Worm (Caenorhabditis elegans) whole organism, L1 larva: ENCODE measurements around the gene C27B7.9.

ENCODE experiments used
- C04F5.9 ChIP-seq: sonication (generic microtip); optimal IDR thresholded peaks from 2 replicates; lab custom pipeline; 2016; ENCODE audit warnings: missing genetic modification characterization, missing compliant biosample characterization
- C16A3.4 ChIP-seq: fragments of 150-350 bp; optimal IDR thresholded peaks from 2 replicates; lab custom pipeline; 2014; ENCODE audit warnings: missing biosample characterization, missing genetic modification characterization
- F16B12.6 ChIP-seq: fragments of 150-350 bp; optimal IDR thresholded peaks from 2 replicates; lab custom pipeline; 2014; ENCODE audit warnings: missing biosample characterization, missing genetic modification characterization
- Y116A8C.19 ChIP-seq: sonication (generic microtip); optimal IDR thresholded peaks from 2 replicates; lab custom pipeline; 2016; ENCODE audit warnings: missing compliant biosample characterization, missing genetic modification characterization, borderline replicate concordance
- aha-1 ChIP-seq: fragments of 150-350 bp; optimal IDR thresholded peaks from 2 replicates; lab custom pipeline; 2014; ENCODE audit warnings: missing biosample characterization, missing genetic modification characterization
- alr-1 ChIP-seq: fragments of 200-800 bp; sonication (Bioruptor generic); optimal IDR thresholded peaks from 2 replicates; lab custom pipeline; 2018; ENCODE audit warnings: borderline replicate concordance, mild to moderate bottlenecking, missing genetic modification characterization, missing compliant biosample characterization
- ama-1 ChIP-seq: fragments of 150-350 bp; optimal IDR thresholded peaks from 2 replicates; lab custom pipeline; 2014
- blmp-1 ChIP-seq: fragments of 150-350 bp; optimal IDR thresholded peaks from 2 replicates; lab custom pipeline; 2014; ENCODE audit warnings: missing biosample characterization, missing genetic modification characterization
- ceh-63 ChIP-seq: fragments of 200-800 bp; sonication (Bioruptor generic); optimal IDR thresholded peaks from 2 replicates; lab custom pipeline; 2018; ENCODE audit warnings: mild to moderate bottlenecking, missing genetic modification characterization, missing compliant biosample characterization
- ceh-8 ChIP-seq: fragments of 200-800 bp; sonication (Bioruptor generic); optimal IDR thresholded peaks from 2 replicates; lab custom pipeline; 2018; ENCODE audit warnings: mild to moderate bottlenecking, missing genetic modification characterization, moderate library complexity, missing compliant biosample characterization
- ceh-90 ChIP-seq: sonication (generic microtip); optimal IDR thresholded peaks from 2 replicates; lab custom pipeline; 2016; ENCODE audit warnings: missing genetic modification characterization, missing compliant biosample characterization
- dpl-1 ChIP-seq, 3 experiments: fragments of 150-350 bp in 2 of 3; sonication (generic microtip) in 1 of 3; optimal IDR thresholded peaks; 2 replicates each; lab custom pipeline; 2014 to 2017; ENCODE audit warnings: missing biosample characterization in 3 of 3, missing genetic modification characterization in 3 of 3, missing genetic modification reagents in 3 of 3
- dsc-1 ChIP-seq: sonication (generic microtip); optimal IDR thresholded peaks from 2 replicates; lab custom pipeline; 2016; ENCODE audit warnings: mild to moderate bottlenecking, missing genetic modification characterization, missing compliant biosample characterization
- efl-1 ChIP-seq, 4 experiments: fragments of 150-350 bp; optimal IDR thresholded peaks in 3 of 4; peaks in 1 of 4; 1 replicate in 1 of 4; 2 replicates in 3 of 4; lab custom pipeline; 2014; ENCODE audit warnings: missing biosample characterization in 2 of 4, missing genetic modification characterization in 2 of 4, missing genetic modification reagents in 2 of 4
- efl-3 ChIP-seq: fragments of 200-800 bp; sonication (Bioruptor generic); optimal IDR thresholded peaks from 2 replicates; lab custom pipeline; 2018; ENCODE audit warnings: mild to moderate bottlenecking, missing genetic modification characterization, missing compliant biosample characterization
- egl-27 ChIP-seq, 2 experiments: fragments of 150-350 bp in 1 of 2; sonication (generic microtip); optimal IDR thresholded peaks; 3 replicates each; lab custom pipeline; 2017 to 2018; ENCODE audit warnings: missing biosample characterization in 2 of 2, missing genetic modification characterization in 2 of 2, missing genetic modification reagents in 2 of 2
- elt-3 ChIP-seq, 6 experiments: fragments of 150-350 bp in 1 of 6; sonication (generic microtip); optimal IDR thresholded peaks; 2 replicates each; lab custom pipeline; 2017 to 2018; ENCODE audit warnings: missing biosample characterization in 6 of 6, missing genetic modification characterization in 6 of 6, inconsistent platforms in 1 of 6
- ets-5 ChIP-seq: fragments of 200-800 bp; sonication (Bioruptor generic); IDR thresholded peaks from 2 replicates; pipeline ENCODE4 v1.3.6; 2022; ENCODE audit warnings: missing genetic modification characterization, missing compliant biosample characterization
- fkh-10 ChIP-seq: sonication (generic microtip); optimal IDR thresholded peaks from 2 replicates; lab custom pipeline; 2017; ENCODE audit warnings: missing biosample characterization, missing genetic modification reagents, missing genetic modification characterization
- hlh-4 ChIP-seq: sonication (generic microtip); optimal IDR thresholded peaks from 2 replicates; lab custom pipeline; 2016; ENCODE audit warnings: mild to moderate bottlenecking, missing genetic modification characterization, missing compliant biosample characterization
- isw-1 ChIP-seq: fragments of 200-800 bp; sonication (Bioruptor generic); IDR thresholded peaks from 2 replicates; pipeline ENCODE4 v1.3.6; 2022; ENCODE audit warnings: missing genetic modification characterization, missing compliant biosample characterization
- lin-15B ChIP-seq: fragments of 150-350 bp; sonication (generic microtip); optimal IDR thresholded peaks from 3 replicates; lab custom pipeline; 2014; ENCODE audit warnings: missing biosample characterization, missing genetic modification characterization
- lin-35 ChIP-seq, 2 experiments: fragments of 150-350 bp; optimal IDR thresholded peaks; 2 replicates each; lab custom pipeline; 2014; ENCODE audit warnings: missing biosample characterization in 2 of 2, missing genetic modification characterization in 2 of 2, missing genetic modification reagents in 2 of 2
- lsy-2 ChIP-seq, 2 experiments: fragments of 150-350 bp; optimal IDR thresholded peaks; 2 replicates each; lab custom pipeline; 2014; ENCODE audit warnings: missing biosample characterization in 2 of 2, missing genetic modification characterization in 2 of 2
- mab-9 ChIP-seq: fragments of 200-800 bp; sonication (Bioruptor generic); IDR thresholded peaks from 2 replicates; pipeline ENCODE4 v1.3.6; 2022; ENCODE audit warnings: missing genetic modification reagents, missing genetic modification characterization, missing compliant biosample characterization
- mdl-1 ChIP-seq, 2 experiments: fragments of 150-350 bp; optimal IDR thresholded peaks; 2 replicates each; lab custom pipeline; 2014 to 2017; ENCODE audit warnings: missing biosample characterization in 2 of 2, missing genetic modification characterization in 2 of 2, inconsistent platforms in 1 of 2
- mef-2 ChIP-seq: fragments of 150-350 bp; optimal IDR thresholded peaks from 2 replicates; lab custom pipeline; 2014; ENCODE audit warnings: missing biosample characterization, missing genetic modification characterization
- mep-1 ChIP-seq: fragments of 150-350 bp; optimal IDR thresholded peaks from 2 replicates; lab custom pipeline; 2014; ENCODE audit warnings: missing biosample characterization, missing genetic modification characterization
- nhr-19 ChIP-seq: fragments of 200-800 bp; sonication (Bioruptor generic); conservative IDR thresholded peaks from 2 replicates; pipeline ENCODE4 v1.3.6; 2022; ENCODE audit warnings: missing genetic modification characterization, missing compliant biosample characterization
- nhr-237 ChIP-seq: fragments of 150-350 bp; optimal IDR thresholded peaks from 2 replicates; lab custom pipeline; 2014; ENCODE audit warnings: missing biosample characterization, missing genetic modification characterization
- nhr-47 ChIP-seq: sonication (generic microtip); optimal IDR thresholded peaks from 2 replicates; lab custom pipeline; 2016; ENCODE audit warnings: mild to moderate bottlenecking, missing genetic modification characterization, moderate library complexity, missing compliant biosample characterization
- nhr-71 ChIP-seq: sonication (generic microtip); optimal IDR thresholded peaks from 2 replicates; lab custom pipeline; 2016; ENCODE audit warnings: mild to moderate bottlenecking, missing genetic modification characterization, moderate library complexity, missing compliant biosample characterization
- nhr-76 ChIP-seq: sonication (generic microtip); optimal IDR thresholded peaks from 2 replicates; lab custom pipeline; 2017; ENCODE audit warnings: missing biosample characterization, missing genetic modification characterization
- nhr-85 ChIP-seq: sonication (generic microtip); peaks from one replicate; lab custom pipeline; 2016; ENCODE audit warnings: missing genetic modification characterization, inconsistent platforms, missing compliant biosample characterization
- pag-3 ChIP-seq: sonication (generic microtip); optimal IDR thresholded peaks from 2 replicates; lab custom pipeline; 2017; ENCODE audit warnings: missing genetic modification characterization, mild to moderate bottlenecking, missing compliant biosample characterization, antibody characterized with exemption, borderline replicate concordance; ENCODE audit not compliant: insufficient read depth
- pax-3 ChIP-seq: fragments of 200-800 bp; sonication (Bioruptor generic); optimal IDR thresholded peaks from 2 replicates; lab custom pipeline; 2018; ENCODE audit warnings: mild to moderate bottlenecking, missing genetic modification characterization, moderate library complexity, missing compliant biosample characterization
- pqm-1 ChIP-seq: sonication (generic microtip); optimal IDR thresholded peaks from 3 replicates; lab custom pipeline; 2017; ENCODE audit warnings: missing biosample characterization, missing genetic modification characterization
- rnt-1 ChIP-seq: sonication (generic microtip); optimal IDR thresholded peaks from 2 replicates; lab custom pipeline; 2016; ENCODE audit warnings: mild to moderate bottlenecking, missing genetic modification characterization, moderate library complexity, missing compliant biosample characterization
- snu-23 ChIP-seq: sonication (generic microtip); optimal IDR thresholded peaks from 2 replicates; lab custom pipeline; 2016; ENCODE audit warnings: missing genetic modification characterization, missing compliant biosample characterization
- sox-4 ChIP-seq: sonication (generic microtip); optimal IDR thresholded peaks from 2 replicates; lab custom pipeline; 2016; ENCODE audit warnings: missing genetic modification characterization, missing compliant biosample characterization
- sup-37 ChIP-seq: fragments of 200-800 bp; sonication (Bioruptor generic); optimal IDR thresholded peaks from 2 replicates; lab custom pipeline; 2018; ENCODE audit warnings: mild to moderate bottlenecking, missing genetic modification characterization, missing compliant biosample characterization
- swsn-7 ChIP-seq: sonication (generic microtip); optimal IDR thresholded peaks from 2 replicates; lab custom pipeline; 2016; ENCODE audit warnings: missing genetic modification characterization, missing compliant biosample characterization
- tlp-1 ChIP-seq: fragments of 150-350 bp; optimal IDR thresholded peaks from 2 replicates; lab custom pipeline; 2014; ENCODE audit warnings: missing biosample characterization, missing genetic modification characterization
- unc-130 ChIP-seq: fragments of 150-350 bp; optimal IDR thresholded peaks from 2 replicates; lab custom pipeline; 2017; ENCODE audit warnings: missing biosample characterization, missing genetic modification characterization, inconsistent platforms
- unc-62 ChIP-seq: fragments of 150-350 bp; optimal IDR thresholded peaks from 2 replicates; lab custom pipeline; 2014; ENCODE audit warnings: missing biosample characterization, missing genetic modification reagents, missing genetic modification characterization
- unc-86 ChIP-seq: sonication (generic microtip); optimal IDR thresholded peaks from 2 replicates; lab custom pipeline; 2016; ENCODE audit warnings: missing genetic modification characterization, missing compliant biosample characterization
- vab-15 ChIP-seq: sonication (generic microtip); optimal IDR thresholded peaks from 2 replicates; lab custom pipeline; 2017; ENCODE audit warnings: missing genotype, mild to moderate bottlenecking, missing genetic modification characterization, missing compliant biosample characterization
- ztf-11 ChIP-seq, 2 experiments: sonication (generic microtip); optimal IDR thresholded peaks; 2 replicates each; lab custom pipeline; 2016 to 2017; ENCODE audit warnings: missing genetic modification characterization in 2 of 2, missing biosample characterization in 1 of 2, missing compliant biosample characterization in 1 of 2

The C27B7.9 gene

ce11 chrIV:8929942-8930492, 14.1 kb upstream of the C27B7.9 start, which contains the start of the genes D1046.18 and slc-25A26:
TSS of gene D1046.18 (plus strand) at chrIV:8930242.
TSS of gene slc-25A26 (plus strand) at chrIV:8930442.
- TF ChIP-seq ztf-11 (tag; optimal IDR thresholded peaks at IDR 0.05; lab: Kevin White, UChicago) (no peak), fkh-10 (GFP tag; lab: Kevin White, UChicago) (no peak), hlh-4 (no peak), mab-9 (no peak), nhr-85 (no peak), ama-1 (lab: Kevin White, UChicago) (no peak), F16B12.6 (tag; lab: Kevin White, UChicago) (no peak), aha-1 (tag; lab: Kevin White, UChicago) (no peak), sox-4 (tag; lab: Kevin White, UChicago) (no peak), snu-23 (GFP tag; lab: Kevin White, UChicago) (no peak), mef-2 (tag; lab: Kevin White, UChicago) (no peak), nhr-71 (tag; lab: Kevin White, UChicago) (no peak), elt-3 (tag; optimal IDR thresholded peaks at IDR 0.05; lab: Kevin White, UChicago) (no peak), mdl-1 (tag; optimal IDR thresholded peaks at IDR 0.05; lab: Kevin White, UChicago) (no peak), unc-62 (GFP tag; lab: Kevin White, UChicago) (no peak), ceh-90 (no peak), swsn-7 (tag; lab: Kevin White, UChicago) (no peak), sup-37 (GFP tag; lab: Kevin White, UChicago) (no peak), alr-1 (tag; lab: Kevin White, UChicago) (no peak), lsy-2 (tag; optimal IDR thresholded peaks at IDR 0.05; lab: Kevin White, UChicago) (no peak)

- no peak for TF ChIP-seq aha-1 (tag; lab: Kevin White, UChicago)
- TF ChIP-seq pag-3: no peak
- peak; percentile 75 for TF ChIP-seq unc-130 (tag; lab: Kevin White, UChicago)
- TF ChIP-seq nhr-76 (tag; lab: Kevin White, UChicago): peak; percentile 77
- peak; percentile 85 for TF ChIP-seq nhr-47 (tag; lab: Kevin White, UChicago)
- peak; percentile 52 to 81 for TF ChIP-seq lin-35 (GFP tag; optimal IDR thresholded peaks at IDR 0.05; lab: Kevin White, UChicago)
- TF ChIP-seq rnt-1: peak; percentile 84
- TF ChIP-seq efl-1 (optimal IDR thresholded peaks at IDR 0.05; lab: Kevin White, UChicago): peak; percentile 56 to 62
- peak; percentile 46 to 96 for TF ChIP-seq efl-1 (GFP tag; optimal IDR thresholded peaks at IDR 0.05 in 1 of 2; lab: Kevin White, UChicago)
- TF ChIP-seq nhr-237 (tag; lab: Kevin White, UChicago): no peak
- no peak for TF ChIP-seq sox-4 (tag; lab: Kevin White, UChicago)
- TF ChIP-seq ama-1 (lab: Kevin White, UChicago): peak; percentile 44
- TF ChIP-seq dpl-1 (GFP tag; optimal IDR thresholded peaks at IDR 0.05; lab: Kevin White, UChicago): peak in 2 of 3 experiments; percentile 53 to 55
- TF ChIP-seq mep-1: peak; percentile 66
- TF ChIP-seq blmp-1 (tag; lab: Kevin White, UChicago): no peak
- peak; percentile 29 for TF ChIP-seq C04F5.9
- peak; percentile 49 for TF ChIP-seq sup-37 (GFP tag; lab: Kevin White, UChicago)
- peak; percentile 43 for TF ChIP-seq unc-86
- no peak for TF ChIP-seq Y116A8C.19 (tag; lab: Kevin White, UChicago)
- no peak for TF ChIP-seq pqm-1 (tag; lab: Kevin White, UChicago)
- no peak for TF ChIP-seq mab-9
- TF ChIP-seq vab-15 (tag; lab: Kevin White, UChicago): no peak
- peak; percentile 77 for TF ChIP-seq swsn-7 (tag; lab: Kevin White, UChicago)
- peak; percentile 76 for TF ChIP-seq C16A3.4 (tag; lab: Kevin White, UChicago)
- TF ChIP-seq alr-1 (tag; lab: Kevin White, UChicago): no peak
- TF ChIP-seq ceh-63 (GFP tag; lab: Kevin White, UChicago): no peak
- peak in 1 of 2 experiments; percentile 14 for TF ChIP-seq egl-27 (tag; optimal IDR thresholded peaks at IDR 0.05; lab: Kevin White, UChicago)
- peak; percentile 80 for TF ChIP-seq dsc-1 (tag; lab: Kevin White, UChicago)
- TF ChIP-seq F16B12.6 (tag; lab: Kevin White, UChicago): peak; percentile 2
- peak; percentile 24 for TF ChIP-seq efl-3 (GFP tag; lab: Kevin White, UChicago)
- no peak; the same call in 1 of the 2 replicates for TF ChIP-seq isw-1 (GFP tag; lab: Robert Waterston, UW)
- TF ChIP-seq fkh-10 (GFP tag; lab: Kevin White, UChicago): no peak
- peak; percentile 60 for TF ChIP-seq ceh-8 (GFP tag; lab: Kevin White, UChicago)
- TF ChIP-seq ets-5 (GFP tag; lab: Robert Waterston, UW): no peak
- peak; percentile 66 for TF ChIP-seq pax-3 (tag; lab: Kevin White, UChicago)
- peak; percentile 74 for TF ChIP-seq nhr-19 (GFP tag; lab: Robert Waterston, UW)
- TF ChIP-seq lin-15B (tag; lab: Kevin White, UChicago): no peak
- TF ChIP-seq tlp-1 (tag; lab: Kevin White, UChicago): no peak
Observed at ce11 chrIV:8927093-8927492, 11.2 kb upstream of the C27B7.9 start.
